Fruit fly (Drosophila melanogaster): ENCODE data around the gene bai.

The bai gene

dm6 chr3R:25024895-25025557, 14.1 kb upstream of the bai start, which contains the start of the genes EMC6 and Hr96 (continued):
- TF ChIP-seq dm (GFP tag; optimal IDR thresholded peaks at IDR 0.05) = peak; percentile 84
- TF ChIP-seq CG15011 (GFP tag; optimal IDR thresholded peaks at IDR 0.05) = peak; percentile 73
- TF ChIP-seq CG7786 (GFP tag; optimal IDR thresholded peaks at IDR 0.05) = peak; percentile 92
- peak; percentile 79 for TF ChIP-seq Nf-YA (GFP tag; IDR thresholded peaks at IDR 0.05)
- peak; percentile 93 for TF ChIP-seq CG1647 (GFP tag; optimal IDR thresholded peaks at IDR 0.05)
- peak; percentile 74 for TF ChIP-seq ap (GFP tag; IDR thresholded peaks at IDR 0.05)
- peak; percentile 78 for TF ChIP-seq CG6254 (GFP tag; optimal IDR thresholded peaks at IDR 0.05)
- TF ChIP-seq Atf-2 (GFP tag; optimal IDR thresholded peaks at IDR 0.05) = peak; percentile 90
- TF ChIP-seq Stat92E (GFP tag; optimal IDR thresholded peaks at IDR 0.05) = peak in 1 of 3 experiments; percentile 54
- peak; percentile 80 for TF ChIP-seq nom (GFP tag; optimal IDR thresholded peaks at IDR 0.05)
- peak in 1 of 2 experiments; percentile 34 for TF ChIP-seq tll (GFP tag; optimal IDR thresholded peaks at IDR 0.05)
- peak; percentile 84 for TF ChIP-seq ham (GFP tag; IDR thresholded peaks at IDR 0.05)
- TF ChIP-seq chinmo (GFP tag; IDR thresholded peaks at IDR 0.05; ENCODE audit: partially characterized antibody) = peak; percentile 56; the same call in 1 of the 4 replicates
- TF ChIP-seq CG11696 (GFP tag; IDR thresholded peaks at IDR 0.05) = peak; percentile 81
- TF ChIP-seq CG16779 (GFP tag; IDR thresholded peaks at IDR 0.05) = peak; percentile 93
- TF ChIP-seq CG13287 (GFP tag; IDR thresholded peaks at IDR 0.05; ENCODE audit: partially characterized antibody) = peak; percentile 77
- peak; percentile 90 for TF ChIP-seq CG10147 (GFP tag; optimal IDR thresholded peaks at IDR 0.05)
- peak; percentile 84 for TF ChIP-seq aop (GFP tag; IDR thresholded peaks at IDR 0.05)
- peak; percentile 97 for TF ChIP-seq CG2120 (GFP tag; optimal IDR thresholded peaks at IDR 0.05)
- TF ChIP-seq C15 (GFP tag; IDR thresholded peaks at IDR 0.05) = peak; percentile 85; the same call in 2 of the 3 replicates
- peak; percentile 88 for TF ChIP-seq pzg (GFP tag; optimal IDR thresholded peaks at IDR 0.05)
- peak; percentile 82 for TF ChIP-seq gcm2 (GFP tag; optimal IDR thresholded peaks at IDR 0.05)
- TF ChIP-seq tap (tag; optimal IDR thresholded peaks at IDR 0.05) = peak; percentile 87
- peak; percentile 39 for TF ChIP-seq Dp (GFP tag; optimal IDR thresholded peaks at IDR 0.05)
- TF ChIP-seq CG11695 (GFP tag; IDR thresholded peaks at IDR 0.05) = peak; percentile 87
- TF ChIP-seq sug (tag; optimal IDR thresholded peaks at IDR 0.05) = peak; percentile 93
- peak; percentile 88 for TF ChIP-seq CG17912 (GFP tag; optimal IDR thresholded peaks at IDR 0.05)
- TF ChIP-seq CG4360 (GFP tag; IDR thresholded peaks at IDR 0.05) = peak; percentile 75
- peak; percentile 89 for TF ChIP-seq seq (GFP tag; IDR thresholded peaks at IDR 0.05)
- TF ChIP-seq CG17568 (GFP tag; optimal IDR thresholded peaks at IDR 0.05) = no peak
- TF ChIP-seq Camta (GFP tag; optimal IDR thresholded peaks at IDR 0.05) = peak; percentile 93
- TF ChIP-seq ems (GFP tag; optimal IDR thresholded peaks at IDR 0.05) = peak; percentile 96
- peak; percentile 76 for TF ChIP-seq gce (GFP tag; IDR thresholded peaks at IDR 0.05)
- peak; percentile 93 for TF ChIP-seq Oaz (GFP tag; IDR thresholded peaks at IDR 0.05)
- peak; percentile 83 for TF ChIP-seq ash1 (GFP tag; optimal IDR thresholded peaks at IDR 0.05)
- TF ChIP-seq CG14667 (GFP tag; IDR thresholded peaks at IDR 0.05) = peak; percentile 88
- peak; percentile 93 for TF ChIP-seq CG10543 (GFP tag; optimal IDR thresholded peaks at IDR 0.05)
- peak in 1 of 2 experiments; percentile 72 for TF ChIP-seq insv (GFP tag; optimal IDR thresholded peaks at IDR 0.05)
- peak; percentile 91 for TF ChIP-seq CG7556 (GFP tag; optimal IDR thresholded peaks at IDR 0.05)
- peak; percentile 74; the same call in 1 of the 2 replicates for TF ChIP-seq dati (GFP tag; IDR thresholded peaks at IDR 0.05)
- no peak for TF ChIP-seq pros (GFP tag; optimal IDR thresholded peaks at IDR 0.05)
- no peak for TF ChIP-seq dmrt99B (tag; optimal IDR thresholded peaks at IDR 0.05)
- TF ChIP-seq CG13296 (GFP tag; optimal IDR thresholded peaks at IDR 0.05) = peak; percentile 92
- TF ChIP-seq Bdp1 (GFP tag; optimal IDR thresholded peaks at IDR 0.05) = peak; percentile 85
- peak; percentile 94 for TF ChIP-seq vfl (GFP tag; optimal IDR thresholded peaks at IDR 0.05)
- peak; percentile 76 for TF ChIP-seq run (tag; optimal IDR thresholded peaks at IDR 0.05)
- TF ChIP-seq CG10321 (GFP tag; IDR thresholded peaks at IDR 0.05) = peak; percentile 75
- peak; percentile 48 for TF ChIP-seq CG14965 (GFP tag; optimal IDR thresholded peaks at IDR 0.05; ENCODE audit: borderline replicate concordance)
- TF ChIP-seq ewg (GFP tag; optimal IDR thresholded peaks at IDR 0.05) = peak; percentile 89

Measured in whole organism, embryonic.